Fruit fly (Drosophila melanogaster): ENCODE data around the gene Pi4KIIIalpha.

The Pi4KIIIalpha gene

DNA sequence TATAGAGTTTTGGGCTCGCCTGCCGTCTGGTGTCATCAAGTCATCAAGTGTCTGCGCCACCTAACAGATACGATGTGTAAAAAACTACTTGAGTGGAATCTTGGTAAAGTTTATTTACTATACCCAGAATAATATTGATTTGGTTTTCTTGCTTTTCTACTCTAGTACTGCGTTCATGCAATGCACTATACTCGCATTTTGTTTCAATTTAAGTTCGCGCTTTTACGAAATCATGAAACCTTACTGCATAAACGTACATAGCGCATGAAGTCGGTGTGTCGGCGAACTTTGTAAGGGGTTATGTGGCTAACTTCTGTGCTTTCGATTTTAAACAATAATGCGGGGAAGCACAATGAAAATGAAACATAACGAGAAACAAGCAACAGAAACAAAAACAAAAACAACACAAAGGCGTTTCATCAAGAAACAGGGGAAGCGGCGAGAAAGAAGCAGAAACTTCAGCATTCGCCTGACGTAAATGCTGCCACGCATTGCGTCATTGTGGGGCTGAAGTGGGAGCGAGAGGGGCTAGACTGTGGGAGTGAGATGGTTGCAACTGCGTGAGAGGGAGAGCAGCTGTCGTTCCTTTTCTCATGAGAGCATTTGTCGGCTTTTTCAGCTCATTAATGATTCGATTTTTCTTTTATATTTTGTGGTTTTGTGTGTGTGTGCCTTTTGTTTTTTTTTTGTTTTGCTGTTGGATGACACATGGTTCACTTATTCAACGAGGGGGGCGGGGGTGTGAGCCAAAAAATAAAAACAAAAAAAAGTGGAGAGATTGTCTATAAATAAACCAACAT is 27.7 kb downstream of the Pi4KIIIalpha start (continued):
- TF ChIP-seq B-H1 (GFP tag; IDR thresholded peaks at IDR 0.05) (no peak), Med (GFP tag) (peak; percentile 73), crc (GFP tag; optimal IDR thresholded peaks at IDR 0.05) (peak; percentile 61), nom (GFP tag; optimal IDR thresholded peaks at IDR 0.05) (peak; percentile 46), CG8944 (GFP tag; optimal IDR thresholded peaks at IDR 0.05) (no peak), Ptx1 (GFP tag; IDR thresholded peaks at IDR 0.05) (no peak), CG17361 (GFP tag; IDR thresholded peaks at IDR 0.05) (0 out of 3 replicates have a peak, but pooled peaks have one; percentile 13), sens (GFP tag) (peak; percentile 24), sd (tag; optimal IDR thresholded peaks at IDR 0.05) (peak; percentile 95), kay (GFP tag; optimal IDR thresholded peaks at IDR 0.05) (peak; percentile 81), Trl (optimal IDR thresholded peaks at IDR 0.05) (peak; percentile 75 to 86), Trl (GFP tag; optimal IDR thresholded peaks at IDR 0.05) (no peak), CG10543 (GFP tag; optimal IDR thresholded peaks at IDR 0.05) (peak; percentile 16), CG5953 (GFP tag; IDR thresholded peaks at IDR 0.05) (no peak), sqz (GFP tag; optimal IDR thresholded peaks at IDR 0.05) (peak; percentile 75), Pdp1 (GFP tag; optimal IDR thresholded peaks at IDR 0.05) (peak in 1 of 2 experiments; percentile 100), jing (GFP tag; optimal IDR thresholded peaks at IDR 0.05) (no peak), CG4360 (GFP tag; IDR thresholded peaks at IDR 0.05) (peak; percentile 37; the same call in 1 of the 2 replicates), Drgx (GFP tag; IDR thresholded peaks at IDR 0.05) (peak; percentile 71), Hr51 (GFP tag; optimal IDR thresholded peaks at IDR 0.05) (peak in 1 of 2 experiments; percentile 19), HLH54F (GFP tag; optimal IDR thresholded peaks at IDR 0.05) (no peak), CG32772 (GFP tag; IDR thresholded peaks at IDR 0.05) (0 out of 2 replicates have a peak, but pooled peaks have one; percentile 17), pfk (GFP tag; optimal IDR thresholded peaks at IDR 0.05) (peak; percentile 84), vfl (GFP tag; optimal IDR thresholded peaks at IDR 0.05) (no peak), CG12219 (GFP tag; optimal IDR thresholded peaks at IDR 0.05) (no peak), pan (optimal IDR thresholded peaks at IDR 0.05) (no peak), pan (GFP tag; optimal IDR thresholded peaks at IDR 0.05 in 1 of 2, IDR thresholded peaks at IDR 0.05 in 1 of 2) (no peak), vvl (GFP tag; IDR thresholded peaks at IDR 0.05) (peak; percentile 42; the same call in 1 of the 2 replicates), Hr78 (GFP tag; optimal IDR thresholded peaks at IDR 0.05) (peak in 1 of 2 experiments; percentile 46), fru (optimal IDR thresholded peaks at IDR 0.05) (no peak), bbx (GFP tag; IDR thresholded peaks at IDR 0.05; ENCODE audit: partially characterized antibody) (peak; percentile 33; the same call in 1 of the 2 replicates), Adf1 (GFP tag; IDR thresholded peaks at IDR 0.05) (peak; percentile 63), CG12236 (GFP tag; optimal IDR thresholded peaks at IDR 0.05) (no peak), Ets65A (GFP tag) (peak; percentile 8), Atf3 (GFP tag; optimal IDR thresholded peaks at IDR 0.05) (peak; percentile 36), dm (GFP tag; optimal IDR thresholded peaks at IDR 0.05) (no peak), sisA (GFP tag; IDR thresholded peaks at IDR 0.05) (no peak), CG9609 (GFP tag; optimal IDR thresholded peaks at IDR 0.05) (no peak), Asciz (GFP tag; optimal IDR thresholded peaks at IDR 0.05) (no peak), HLHmδ (GFP tag; optimal IDR thresholded peaks at IDR 0.05) (peak; percentile 19)
